Comparison of ENCODE assay signal across 5 worm cellular contexts in genomic region chrIII:7386539-7386938, ce11.
A peak's percentile ranks its signal among the peaks of the same experiment; 100 is the strongest.
TF ChIP-seq lines count a peak whose summit lies in the region.

No protein-coding gene starts in this region.

TF ChIP-seq in whole organism, L4 larva, 104 proteins besides CTCF, POLR2A, EP300 and RAD21:
- TF ChIP-seq mes-2 (tag; optimal IDR thresholded peaks at IDR 0.05; lab: Kevin White, UChicago; ENCODE audit: poor library complexity, severe bottlenecking) (peak; percentile 4), lim-7 (GFP tag; IDR thresholded peaks at IDR 0.05; lab: Robert Waterston, UW) (0 out of 2 replicates have a peak, but pooled peaks have one; percentile 21), Y48G9A.11 (GFP tag; IDR thresholded peaks at IDR 0.05; lab: Robert Waterston, UW) (0 out of 2 replicates have a peak, but pooled peaks have one; percentile 15), lin-38 (GFP tag; IDR thresholded peaks at IDR 0.05; lab: Robert Waterston, UW) (peak; percentile 56)

TF ChIP-seq in whole organism, early embryonic, 17 proteins besides CTCF, POLR2A, EP300 and RAD21:
- peak; percentile 44; the same call in 1 of the 2 replicates for TF ChIP-seq pes-1 (GFP tag; IDR thresholded peaks at IDR 0.05; lab: Robert Waterston, UW)

TF ChIP-seq in whole organism, late embryonic, 69 proteins besides CTCF, POLR2A, EP300 and RAD21:
- peak; percentile 27 for TF ChIP-seq tbx-2 (tag; optimal IDR thresholded peaks at IDR 0.05; lab: Kevin White, UChicago)

TF ChIP-seq in whole organism, midembryonic, 9 proteins besides CTCF, POLR2A, EP300 and RAD21:
- TF ChIP-seq flt-1 (GFP tag; IDR thresholded peaks at IDR 0.05; lab: Robert Waterston, UW): 0 out of 2 replicates have a peak, but pooled peaks have one; percentile 50
- TF ChIP-seq ztf-23 (GFP tag; IDR thresholded peaks at IDR 0.05; lab: Robert Waterston, UW): 0 out of 2 replicates have a peak, but pooled peaks have one; percentile 37
TF ChIP-seq in whole organism, midembryonic: peak in this region for 2; not testable (repeated sequence) for 7.

TF ChIP-seq in whole organism, young adult, 124 proteins besides CTCF, POLR2A, EP300 and RAD21:
- peak; percentile 64 for TF ChIP-seq mcd-1 (GFP tag; IDR thresholded peaks at IDR 0.05; lab: Robert Waterston, UW)
- TF ChIP-seq tbp1 (GFP tag; optimal IDR thresholded peaks at IDR 0.05; lab: Kevin White, UChicago): peak; percentile 37
- 0 out of 2 replicates have a peak, but pooled peaks have one; percentile 23 for TF ChIP-seq ceh-100 (GFP tag; IDR thresholded peaks at IDR 0.05; lab: Robert Waterston, UW)
